Fruit fly (Drosophila melanogaster) whole organism, embryonic: Measurements from ENCODE around the gene natalisin.

Experiments used
- ATbp ChIP-seq: fragments of 200-800 bp; sonication (Bioruptor generic); optimal IDR thresholded peaks from 2 replicates; lab custom pipeline; 2017; ENCODE audit warnings: missing biosample characterization, mild to moderate bottlenecking, missing genetic modification characterization, missing genetic modification reagents
- Atf3 ChIP-seq: fragments of 200-800 bp; sonication (Bioruptor generic); optimal IDR thresholded peaks from 3 replicates; lab custom pipeline; 2016; ENCODE audit warnings: missing biosample characterization, missing genetic modification characterization
- CG10209 ChIP-seq: fragments of 200-800 bp; sonication (Bioruptor generic); optimal IDR thresholded peaks from 3 replicates; lab custom pipeline; 2017; ENCODE audit warnings: missing biosample characterization, mild to moderate bottlenecking, missing genetic modification characterization, missing genetic modification reagents
- CG10431 ChIP-seq: fragments of 200-800 bp; sonication (Bioruptor generic); optimal IDR thresholded peaks from 3 replicates; lab custom pipeline; 2018; ENCODE audit warnings: missing biosample characterization, mild to moderate bottlenecking, missing genetic modification characterization
- CG10654 ChIP-seq: fragments of 200-800 bp; sonication (Bioruptor generic); optimal IDR thresholded peaks from 2 replicates; lab custom pipeline; 2016; ENCODE audit warnings: missing biosample characterization, missing genetic modification characterization
- CG11398 ChIP-seq: fragments of 200-800 bp; sonication (Bioruptor generic); optimal IDR thresholded peaks from 2 replicates; lab custom pipeline; 2016; ENCODE audit warnings: missing biosample characterization, missing genetic modification characterization
- CG11696 ChIP-seq: fragments of 200-800 bp; sonication (Bioruptor generic); IDR thresholded peaks from 2 replicates; pipeline ENCODE4 v1.3.6; 2022; ENCODE audit warnings: missing biosample characterization, missing genetic modification characterization
- CG12155 ChIP-seq: fragments of 200-800 bp; sonication (Bioruptor generic); optimal IDR thresholded peaks from 3 replicates; lab custom pipeline; 2016; ENCODE audit warnings: missing biosample characterization, missing genetic modification characterization
- CG14710 ChIP-seq: fragments of 200-800 bp; sonication (Bioruptor generic); optimal IDR thresholded peaks from 3 replicates; lab custom pipeline; 2019; ENCODE audit warnings: missing biosample characterization, mild to moderate bottlenecking, missing genetic modification characterization, moderate library complexity
- CG15269 ChIP-seq: fragments of 200-800 bp; sonication (Bioruptor generic); optimal IDR thresholded peaks from 2 replicates; lab custom pipeline; 2018; ENCODE audit warnings: missing biosample characterization, mild to moderate bottlenecking, missing genetic modification characterization, moderate library complexity
- CG1529 ChIP-seq: fragments of 200-800 bp; sonication (Bioruptor generic); optimal IDR thresholded peaks from 3 replicates; lab custom pipeline; 2018; ENCODE audit warnings: missing biosample characterization, missing genetic modification characterization
- CG1647 ChIP-seq: fragments of 200-800 bp; sonication (Bioruptor generic); optimal IDR thresholded peaks from 3 replicates; lab custom pipeline; 2016; ENCODE audit warnings: missing biosample characterization, missing genetic modification characterization
- CG16779 ChIP-seq: fragments of 200-800 bp; sonication (Bioruptor generic); IDR thresholded peaks from 2 replicates; pipeline ENCODE4 v1.3.6; 2022; ENCODE audit warnings: missing biosample characterization, missing genetic modification characterization
- CG17568 ChIP-seq: fragments of 200-800 bp; sonication (Bioruptor generic); optimal IDR thresholded peaks from 2 replicates; lab custom pipeline; 2018; ENCODE audit warnings: missing biosample characterization, mild to moderate bottlenecking, missing genetic modification characterization, moderate library complexity
- CG1792 ChIP-seq: fragments of 200-800 bp; sonication (Bioruptor generic); optimal IDR thresholded peaks from 2 replicates; lab custom pipeline; 2016; ENCODE audit warnings: missing biosample characterization, missing genetic modification characterization
- CG2678 ChIP-seq: fragments of 200-800 bp; sonication (Bioruptor generic); optimal IDR thresholded peaks from 3 replicates; lab custom pipeline; 2019; ENCODE audit warnings: missing biosample characterization, mild to moderate bottlenecking, missing genetic modification characterization, moderate library complexity
- CG3847 ChIP-seq: fragments of 200-800 bp; sonication (Bioruptor generic); IDR thresholded peaks from 2 replicates; pipeline ENCODE4 v1.3.6; 2022; ENCODE audit warnings: missing biosample characterization, missing genetic modification characterization
- CG4730 ChIP-seq: fragments of 200-800 bp; sonication (Bioruptor generic); IDR thresholded peaks from 2 replicates; pipeline ENCODE4 v1.3.6; 2022; ENCODE audit warnings: missing biosample characterization, missing genetic modification characterization
- CG7556 ChIP-seq: fragments of 200-800 bp; sonication (Bioruptor generic); optimal IDR thresholded peaks from 2 replicates; lab custom pipeline; 2017; ENCODE audit warnings: missing biosample characterization, mild to moderate bottlenecking, missing genetic modification characterization
- CG7987 ChIP-seq: fragments of 200-800 bp; sonication (Bioruptor generic); optimal IDR thresholded peaks from 2 replicates; lab custom pipeline; 2018; ENCODE audit warnings: missing biosample characterization, mild to moderate bottlenecking, missing genetic modification characterization, moderate library complexity
- CG9876 ChIP-seq: fragments of 200-800 bp; sonication (Bioruptor generic); optimal IDR thresholded peaks from 2 replicates; lab custom pipeline; 2016; ENCODE audit warnings: missing biosample characterization, missing genetic modification characterization
- D19B ChIP-seq: fragments of 200-800 bp; sonication (Bioruptor generic); optimal IDR thresholded peaks from 2 replicates; lab custom pipeline; 2017; ENCODE audit warnings: missing biosample characterization, mild to moderate bottlenecking, missing genetic modification characterization
- Ets65A ChIP-seq: fragments of 200-800 bp; sonication (Bioruptor generic); peaks from one replicate; lab custom pipeline; 2016; ENCODE audit warnings: missing biosample characterization, missing genetic modification characterization
- Fer3 ChIP-seq: fragments of 200-800 bp; sonication (Bioruptor generic); optimal IDR thresholded peaks from 2 replicates; lab custom pipeline; 2018; ENCODE audit warnings: missing biosample characterization, mild to moderate bottlenecking, missing genetic modification characterization, moderate library complexity
- H2.0 ChIP-seq: fragments of 200-800 bp; sonication (Bioruptor generic); IDR thresholded peaks from 2 replicates; pipeline ENCODE4 v1.3.6; 2022; ENCODE audit warnings: missing biosample characterization, missing genetic modification characterization
- Hr51 ChIP-seq, 2 experiments: fragments of 200-800 bp; sonication (Bioruptor generic); optimal IDR thresholded peaks; 2 replicates in 1 of 2; 3 replicates in 1 of 2; lab custom pipeline; 2016 to 2018; ENCODE audit warnings: missing biosample characterization in 2 of 2, missing genetic modification characterization in 2 of 2, mild to moderate bottlenecking in 1 of 2, moderate library complexity in 1 of 2
- Lpt ChIP-seq: fragments of >200 bp; optimal IDR thresholded peaks from 2 replicates; lab custom pipeline; 2018; ENCODE audit warnings: missing biosample characterization, missing genetic modification characterization
- Mes4 ChIP-seq: fragments of 200-800 bp; sonication (Bioruptor generic); optimal IDR thresholded peaks from 2 replicates; lab custom pipeline; 2016; ENCODE audit warnings: missing biosample characterization, missing genetic modification characterization
- Neu2 ChIP-seq: fragments of 200-800 bp; sonication (Bioruptor generic); optimal IDR thresholded peaks from 3 replicates; lab custom pipeline; 2016; ENCODE audit warnings: missing biosample characterization, missing genetic modification characterization, borderline replicate concordance
- Rx ChIP-seq: fragments of 200-800 bp; sonication (Bioruptor generic); IDR thresholded peaks from 2 replicates; pipeline ENCODE4 v1.3.6; 2022; ENCODE audit warnings: missing biosample characterization, missing genetic modification characterization
- Ssrp ChIP-seq: fragments of 200-800 bp; sonication (Bioruptor generic); optimal IDR thresholded peaks from 2 replicates; lab custom pipeline; 2018; ENCODE audit warnings: missing biosample characterization, mild to moderate bottlenecking, missing genetic modification characterization, moderate library complexity
- bab2 ChIP-seq: fragments of 200-800 bp; sonication (Bioruptor generic); optimal IDR thresholded peaks from 2 replicates; lab custom pipeline; 2016; ENCODE audit warnings: missing biosample characterization, missing genetic modification characterization
- chif ChIP-seq, 2 experiments: fragments of 200-800 bp; sonication (Bioruptor generic); optimal IDR thresholded peaks; 3 replicates each; lab custom pipeline; 2016; ENCODE audit warnings: missing biosample characterization in 2 of 2, missing genetic modification characterization in 2 of 2
- croc ChIP-seq: fragments of 200-800 bp; sonication (Bioruptor generic); conservative IDR thresholded peaks from 3 replicates; pipeline ENCODE4 v1.3.6; 2022; ENCODE audit warnings: missing biosample characterization, missing genetic modification characterization
- dati ChIP-seq: fragments of 200-800 bp; sonication (Bioruptor generic); IDR thresholded peaks from 2 replicates; pipeline ENCODE4 v1.3.6; 2022; ENCODE audit warnings: missing biosample characterization, missing genetic modification characterization
- en ChIP-seq: fragments of 200-800 bp; sonication (Bioruptor generic); optimal IDR thresholded peaks from 2 replicates; lab custom pipeline; 2016; ENCODE audit warnings: missing biosample characterization, missing genetic modification characterization
- esg ChIP-seq: fragments of 200-800 bp; sonication (Bioruptor generic); conservative IDR thresholded peaks from 2 replicates; pipeline ENCODE4 v1.3.6; 2022; ENCODE audit warnings: missing biosample characterization, missing genetic modification characterization
- fd102C ChIP-seq: fragments of 200-800 bp; sonication (Bioruptor generic); optimal IDR thresholded peaks from 2 replicates; lab custom pipeline; 2018; ENCODE audit warnings: missing biosample characterization, mild to moderate bottlenecking, missing genetic modification characterization, moderate library complexity
- grau ChIP-seq: fragments of 200-800 bp; optimal IDR thresholded peaks from 3 replicates; lab custom pipeline; 2019; ENCODE audit warnings: missing biosample characterization, mild to moderate bottlenecking, missing genetic modification characterization, moderate library complexity
- hb ChIP-seq: fragments of 200-800 bp; sonication (Bioruptor generic); IDR thresholded peaks from 3 replicates; pipeline ENCODE4 v1.3.6; 2022; ENCODE audit warnings: missing biosample characterization, missing genetic modification characterization; ENCODE audit not compliant: partially characterized antibody
- hkb ChIP-seq, 2 experiments: fragments of 200-800 bp in 1 of 2; fragments of >200 bp in 1 of 2; sonication (Bioruptor generic) in 1 of 2; IDR thresholded peaks in 1 of 2; optimal IDR thresholded peaks in 1 of 2; 2 replicates each; pipeline versions ENCODE4 v1.3.6 to Lab custom; 2017 to 2022; ENCODE audit warnings: missing biosample characterization in 1 of 2, missing genetic modification characterization in 1 of 2
- jing ChIP-seq: fragments of 200-800 bp; sonication (Bioruptor generic); optimal IDR thresholded peaks from 2 replicates; lab custom pipeline; 2018; ENCODE audit warnings: missing biosample characterization, mild to moderate bottlenecking, missing genetic modification characterization
- kni ChIP-seq: fragments of 200-800 bp; sonication (Bioruptor generic); optimal IDR thresholded peaks from 3 replicates; lab custom pipeline; 2017; ENCODE audit warnings: mild to moderate bottlenecking, missing biosample characterization, missing genetic modification reagents, missing genetic modification characterization
- mam ChIP-seq: fragments of 200-800 bp; sonication (Bioruptor generic); optimal IDR thresholded peaks from 3 replicates; lab custom pipeline; 2016; ENCODE audit warnings: missing biosample characterization, missing genetic modification characterization
- onecut ChIP-seq: fragments of 200-800 bp; sonication (Bioruptor generic); IDR thresholded peaks from 2 replicates; pipeline ENCODE4 v1.3.6; 2022; ENCODE audit warnings: missing biosample characterization, missing genetic modification characterization
- ro ChIP-seq: fragments of 200-800 bp; sonication (Bioruptor generic); IDR thresholded peaks from 2 replicates; pipeline ENCODE4 v1.3.6; 2022; ENCODE audit warnings: missing biosample characterization, missing genetic modification characterization
- sisA ChIP-seq: fragments of 200-800 bp; sonication (Bioruptor generic); IDR thresholded peaks from 2 replicates; pipeline ENCODE4 v1.3.6; 2022; ENCODE audit warnings: missing biosample characterization, missing genetic modification characterization
- ssp ChIP-seq: fragments of 200-800 bp; sonication (Bioruptor generic); IDR thresholded peaks from 2 replicates; pipeline ENCODE4 v1.3.6; 2022; ENCODE audit warnings: missing biosample characterization, missing genetic modification characterization
- unpg ChIP-seq: fragments of 200-800 bp; sonication (Bioruptor generic); optimal IDR thresholded peaks from 3 replicates; lab custom pipeline; 2018; ENCODE audit warnings: missing biosample characterization, mild to moderate bottlenecking, missing genetic modification characterization, moderate library complexity
- yki ChIP-seq: fragments of >200 bp; optimal IDR thresholded peaks from 3 replicates; lab custom pipeline; 2018

natalisin gene

DNA sequence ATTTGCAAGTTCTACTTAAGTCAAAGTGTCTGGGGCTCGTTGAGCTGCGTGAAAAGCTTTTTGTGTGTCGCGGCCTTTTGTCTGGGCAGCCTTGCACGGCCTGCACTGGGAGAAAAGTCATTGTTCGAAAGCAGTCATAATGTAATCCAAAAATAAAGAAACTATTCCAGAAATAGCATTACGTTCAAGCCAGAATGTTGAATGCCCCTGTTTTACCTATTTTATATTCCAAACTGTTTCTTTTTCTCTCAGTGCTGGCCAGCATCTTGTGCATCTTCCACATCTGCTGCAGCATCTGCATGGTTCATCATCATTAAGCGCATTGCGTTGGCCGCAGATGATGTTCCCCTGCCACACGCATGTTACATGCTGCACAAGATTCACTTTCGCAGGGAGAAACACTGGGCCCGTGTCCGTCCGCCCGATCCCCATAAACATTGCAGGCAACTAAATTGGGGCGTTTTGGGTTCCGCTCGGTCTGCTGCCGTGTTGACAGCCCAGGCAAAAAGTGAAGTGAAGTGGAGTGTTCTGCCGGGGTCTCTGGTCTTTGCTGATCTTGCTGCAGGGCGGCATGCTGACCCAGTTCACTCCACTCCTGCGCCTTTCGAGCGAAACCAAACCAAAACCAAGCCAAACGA, 4.9 kb upstream of the natalisin start (continued):
- TF ChIP-seq kni (no peak), mam (GFP tag; lab: Kevin White, UChicago) (peak; percentile 38), CG10654 (GFP tag; lab: Kevin White, UChicago) (peak; percentile 7), sisA (GFP tag; lab: Robert Waterston, UW) (peak; percentile 83), grau (tag; lab: Kevin White, UChicago) (peak; percentile 38), hkb (optimal IDR thresholded peaks at IDR 0.05; lab: Kevin White, UChicago) (no peak), hkb (GFP tag; IDR thresholded peaks at IDR 0.05; lab: Robert Waterston, UW) (peak; percentile 50), Hr51 (GFP tag; optimal IDR thresholded peaks at IDR 0.05; lab: Kevin White, UChicago) (peak in 1 of 2 experiments; percentile 51), CG12155 (GFP tag; lab: Kevin White, UChicago) (peak; percentile 5), Lpt (GFP tag; lab: Kevin White, UChicago) (no peak), Ssrp (tag; lab: Kevin White, UChicago) (peak; percentile 60), Neu2 (GFP tag; lab: Kevin White, UChicago) (no peak), H2.0 (peak; percentile 70), esg (peak; percentile 46), ATbp (peak; percentile 74), CG15269 (tag; lab: Kevin White, UChicago) (peak; percentile 18), CG11398 (GFP tag; lab: Kevin White, UChicago) (peak; percentile 14), D19B (GFP tag; lab: Kevin White, UChicago) (no peak), CG1647 (no peak), Fer3 (tag; lab: Kevin White, UChicago) (peak; percentile 6), CG9876 (GFP tag; lab: Kevin White, UChicago) (peak; percentile 11), CG14710 (peak; percentile 54), dati (GFP tag; lab: Robert Waterston, UW) (0 out of 2 replicates have a peak, but pooled peaks have one; percentile 27), onecut (GFP tag; lab: Robert Waterston, UW) (no peak), chif (GFP tag; optimal IDR thresholded peaks at IDR 0.05; lab: Kevin White, UChicago) (peak; percentile 61 to 66), CG7556 (GFP tag; lab: Kevin White, UChicago) (peak; percentile 21), CG3847 (GFP tag; lab: Robert Waterston, UW) (no peak), ssp (GFP tag; lab: Robert Waterston, UW) (peak; percentile 25; the same call in 1 of the 2 replicates), unpg (GFP tag; lab: Kevin White, UChicago) (peak; percentile 65), CG4730 (GFP tag; lab: Robert Waterston, UW) (no peak), CG16779 (GFP tag; lab: Robert Waterston, UW) (no peak), CG10431 (GFP tag; lab: Kevin White, UChicago) (no peak), CG17568 (GFP tag; lab: Kevin White, UChicago) (no peak), CG11696 (GFP tag; lab: Robert Waterston, UW) (peak; percentile 43; the same call in 1 of the 2 replicates), croc (peak; percentile 47; the same call in 2 of the 3 replicates), Ets65A (GFP tag; lab: Kevin White, UChicago) (peak; percentile 92), hb (GFP tag; lab: Robert Waterston, UW) (no peak), jing (GFP tag; lab: Kevin White, UChicago) (peak; percentile 54), ro (GFP tag; lab: Robert Waterston, UW) (no peak), Mes4 (GFP tag; lab: Kevin White, UChicago) (peak; percentile 42), fd102C (GFP tag; lab: Kevin White, UChicago) (no peak), CG7987 (no peak), Rx (GFP tag; lab: Robert Waterston, UW) (peak; percentile 65), yki (lab: Kevin White, UChicago) (no peak), CG1792 (GFP tag; lab: Kevin White, UChicago) (peak; percentile 58), CG10209 (peak; percentile 21), CG2678 (peak; percentile 34), CG1529 (GFP tag; lab: Kevin White, UChicago) (peak; percentile 42), en (GFP tag; lab: Kevin White, UChicago) (peak; percentile 26), bab2 (peak; percentile 47), Atf3 (GFP tag; lab: Kevin White, UChicago) (peak; percentile 46)
